Worm (Caenorhabditis elegans): Measurements from ENCODE around the gene wrt-2.

ce11 chrX:3139516-3140301, 45.6 kb upstream of the wrt-2 start:
- no peak for TF ChIP-seq blmp-1 (tag; optimal IDR thresholded peaks at IDR 0.05; ENCODE audit: insufficient read depth)
- no peak for TF ChIP-seq nhr-237 (tag; optimal IDR thresholded peaks at IDR 0.05)
- no peak for TF ChIP-seq zag-1 (tag; optimal IDR thresholded peaks at IDR 0.05)
- no peak for TF ChIP-seq ZK546.5 (tag; optimal IDR thresholded peaks at IDR 0.05)
- no peak for TF ChIP-seq dmd-4 (tag; optimal IDR thresholded peaks at IDR 0.05)
- TF ChIP-seq fos-1 (tag; optimal IDR thresholded peaks at IDR 0.05) = no peak
- no peak for TF ChIP-seq unc-62 (GFP tag; optimal IDR thresholded peaks at IDR 0.05)
- TF ChIP-seq nhr-12 (tag; optimal IDR thresholded peaks at IDR 0.05) = no peak
- TF ChIP-seq ama-1 (optimal IDR thresholded peaks at IDR 0.05) = no peak
- TF ChIP-seq skn-1 (tag; optimal IDR thresholded peaks at IDR 0.05) = no peak
